Fruit fly (Drosophila melanogaster) whole organism, embryonic: ENCODE results near the gene CG11470.

Experiments
- Antp ChIP-seq: fragments of 200-800 bp; sonication (Bioruptor generic); optimal IDR thresholded peaks from 3 replicates; lab custom pipeline; 2016; ENCODE audit warnings: missing biosample characterization, missing genetic modification characterization
- Asciz ChIP-seq: fragments of 200-800 bp; sonication (Bioruptor generic); optimal IDR thresholded peaks from 2 replicates; lab custom pipeline; 2017; ENCODE audit warnings: missing biosample characterization, mild to moderate bottlenecking, missing genetic modification characterization, missing genetic modification reagents
- B-H2 ChIP-seq: fragments of 200-800 bp; sonication (Bioruptor generic); optimal IDR thresholded peaks from 2 replicates; lab custom pipeline; 2018; ENCODE audit warnings: missing biosample characterization, mild to moderate bottlenecking, missing genetic modification characterization
- CG10321 ChIP-seq: fragments of 200-800 bp; sonication (Bioruptor generic); IDR thresholded peaks from 2 replicates; pipeline ENCODE4 v1.3.6; 2022; ENCODE audit warnings: missing biosample characterization, missing genetic modification characterization
- CG10366 ChIP-seq: fragments of 200-800 bp; sonication (Bioruptor generic); IDR thresholded peaks from 2 replicates; pipeline ENCODE4 v1.3.6; 2022; ENCODE audit warnings: missing biosample characterization, missing genetic modification characterization
- CG10462 ChIP-seq: fragments of 200-800 bp; sonication (Bioruptor generic); optimal IDR thresholded peaks from 2 replicates; lab custom pipeline; 2016; ENCODE audit warnings: missing biosample characterization, missing genetic modification characterization
- CG10543 ChIP-seq: fragments of 200-800 bp; sonication (Bioruptor generic); optimal IDR thresholded peaks from 3 replicates; lab custom pipeline; 2017; ENCODE audit warnings: missing biosample characterization, mild to moderate bottlenecking, missing genetic modification characterization, moderate library complexity
- CG13287 ChIP-seq: fragments of 200-800 bp; sonication (Bioruptor generic); IDR thresholded peaks from 2 replicates; pipeline ENCODE4 v1.3.6; 2022; ENCODE audit warnings: missing biosample characterization, missing genetic modification characterization; ENCODE audit not compliant: partially characterized antibody
- CG14667 ChIP-seq: fragments of 200-800 bp; sonication (Bioruptor generic); IDR thresholded peaks from 2 replicates; pipeline ENCODE4 v1.3.6; 2022; ENCODE audit warnings: missing biosample characterization, missing genetic modification characterization
- CG15011 ChIP-seq: fragments of 200-800 bp; sonication (Bioruptor generic); optimal IDR thresholded peaks from 3 replicates; lab custom pipeline; 2018; ENCODE audit warnings: missing biosample characterization, mild to moderate bottlenecking, missing genetic modification characterization
- CG15269 ChIP-seq: fragments of 200-800 bp; sonication (Bioruptor generic); optimal IDR thresholded peaks from 2 replicates; lab custom pipeline; 2018; ENCODE audit warnings: missing biosample characterization, mild to moderate bottlenecking, missing genetic modification characterization, moderate library complexity
- CG17568 ChIP-seq: fragments of 200-800 bp; sonication (Bioruptor generic); optimal IDR thresholded peaks from 2 replicates; lab custom pipeline; 2018; ENCODE audit warnings: missing biosample characterization, mild to moderate bottlenecking, missing genetic modification characterization, moderate library complexity
- CG43689 ChIP-seq: fragments of 200-800 bp; sonication (Bioruptor generic); IDR thresholded peaks from 2 replicates; pipeline ENCODE4 v1.3.6; 2022; ENCODE audit warnings: missing biosample characterization, missing genetic modification characterization
- CG7786 ChIP-seq: fragments of 200-800 bp; sonication (Bioruptor generic); optimal IDR thresholded peaks from 2 replicates; lab custom pipeline; 2016; ENCODE audit warnings: missing biosample characterization, missing genetic modification characterization
- CG8388 ChIP-seq: fragments of 200-800 bp; sonication (Bioruptor generic); optimal IDR thresholded peaks from 2 replicates; lab custom pipeline; 2019; ENCODE audit warnings: missing biosample characterization, mild to moderate bottlenecking, missing genetic modification characterization, moderate library complexity
- CG8765 ChIP-seq: fragments of 200-800 bp; sonication (Bioruptor generic); IDR thresholded peaks from 2 replicates; pipeline ENCODE4 v1.3.6; 2022; ENCODE audit warnings: missing biosample characterization, missing genetic modification characterization
- CG9727 ChIP-seq: fragments of 200-800 bp; sonication (Bioruptor generic); optimal IDR thresholded peaks from 3 replicates; lab custom pipeline; 2017; ENCODE audit warnings: missing biosample characterization, mild to moderate bottlenecking, missing genetic modification characterization
- Dref ChIP-seq: fragments of 200-800 bp; sonication (Bioruptor generic); IDR thresholded peaks from 2 replicates; pipeline ENCODE4 v1.3.6; 2022; ENCODE audit warnings: missing biosample characterization, missing genetic modification characterization
- Fer3 ChIP-seq: fragments of 200-800 bp; sonication (Bioruptor generic); optimal IDR thresholded peaks from 2 replicates; lab custom pipeline; 2018; ENCODE audit warnings: missing biosample characterization, mild to moderate bottlenecking, missing genetic modification characterization, moderate library complexity
- Gug ChIP-seq: fragments of 200-800 bp; sonication (Bioruptor generic); IDR thresholded peaks from 4 replicates; pipeline ENCODE4 v1.3.6; 2022; ENCODE audit warnings: missing biosample characterization, missing genetic modification characterization
- HLH4C ChIP-seq: fragments of 200-800 bp; sonication (Bioruptor generic); IDR thresholded peaks from 3 replicates; pipeline ENCODE4 v1.3.6; 2022; ENCODE audit warnings: missing biosample characterization, missing genetic modification characterization; ENCODE audit not compliant: partially characterized antibody
- Hr39 ChIP-seq: fragments of >200 bp; optimal IDR thresholded peaks from 2 replicates; lab custom pipeline; 2017
- Hr51 ChIP-seq, 2 experiments: fragments of 200-800 bp; sonication (Bioruptor generic); optimal IDR thresholded peaks; 2 replicates in 1 of 2; 3 replicates in 1 of 2; lab custom pipeline; 2016 to 2018; ENCODE audit warnings: missing biosample characterization in 2 of 2, missing genetic modification characterization in 2 of 2, mild to moderate bottlenecking in 1 of 2, moderate library complexity in 1 of 2
- Med ChIP-seq: fragments of 200-800 bp; sonication (Bioruptor generic); peaks from one replicate; lab custom pipeline; 2016; ENCODE audit warnings: missing biosample characterization, missing genetic modification characterization, mild to moderate bottlenecking, inconsistent platforms, moderate library complexity
- Opbp ChIP-seq: fragments of 200-800 bp; sonication (Bioruptor generic); IDR thresholded peaks from 3 replicates; pipeline ENCODE4 v1.3.6; 2022; ENCODE audit warnings: missing biosample characterization, missing genetic modification characterization; ENCODE audit not compliant: partially characterized antibody
- Scr ChIP-seq: fragments of 200-800 bp; sonication (Bioruptor generic); IDR thresholded peaks from 2 replicates; pipeline ENCODE4 v1.3.6; 2022; ENCODE audit warnings: missing biosample characterization, missing genetic modification characterization; ENCODE audit not compliant: partially characterized antibody
- Stat92E ChIP-seq, 3 experiments: fragments of >200 bp in 2 of 3; fragments of 200-800 bp in 1 of 3; sonication (Bioruptor generic) in 1 of 3; optimal IDR thresholded peaks; 2 replicates each; lab custom pipeline; 2017 to 2019; ENCODE audit warnings: missing biosample characterization in 3 of 3, missing genetic modification characterization in 3 of 3, mild to moderate bottlenecking in 1 of 3, moderate library complexity in 1 of 3
- Xbp1 ChIP-seq: fragments of 200-800 bp; sonication (Bioruptor generic); optimal IDR thresholded peaks from 3 replicates; lab custom pipeline; 2016; ENCODE audit warnings: missing biosample characterization, mild to moderate bottlenecking, missing genetic modification characterization
- cg ChIP-seq: fragments of 200-800 bp; sonication (Bioruptor generic); optimal IDR thresholded peaks from 3 replicates; lab custom pipeline; 2019; ENCODE audit warnings: missing biosample characterization, mild to moderate bottlenecking, missing genetic modification characterization, moderate library complexity
- dati ChIP-seq: fragments of 200-800 bp; sonication (Bioruptor generic); IDR thresholded peaks from 2 replicates; pipeline ENCODE4 v1.3.6; 2022; ENCODE audit warnings: missing biosample characterization, missing genetic modification characterization
- exex ChIP-seq: fragments of 200-800 bp; sonication (Bioruptor generic); optimal IDR thresholded peaks from 4 replicates; lab custom pipeline; 2018; ENCODE audit warnings: missing biosample characterization, mild to moderate bottlenecking, missing genetic modification characterization, moderate library complexity
- gsb-n ChIP-seq: fragments of 200-800 bp; sonication (Bioruptor generic); optimal IDR thresholded peaks from 3 replicates; lab custom pipeline; 2018; ENCODE audit warnings: missing biosample characterization, mild to moderate bottlenecking, missing genetic modification characterization
- hb ChIP-seq: fragments of 200-800 bp; sonication (Bioruptor generic); IDR thresholded peaks from 3 replicates; pipeline ENCODE4 v1.3.6; 2022; ENCODE audit warnings: missing biosample characterization, missing genetic modification characterization; ENCODE audit not compliant: partially characterized antibody
- jing ChIP-seq: fragments of 200-800 bp; sonication (Bioruptor generic); optimal IDR thresholded peaks from 2 replicates; lab custom pipeline; 2018; ENCODE audit warnings: missing biosample characterization, mild to moderate bottlenecking, missing genetic modification characterization
- kni ChIP-seq: fragments of 200-800 bp; sonication (Bioruptor generic); optimal IDR thresholded peaks from 3 replicates; lab custom pipeline; 2017; ENCODE audit warnings: mild to moderate bottlenecking, missing biosample characterization, missing genetic modification reagents, missing genetic modification characterization
- lab ChIP-seq: fragments of 200-800 bp; sonication (Bioruptor generic); optimal IDR thresholded peaks from 3 replicates; lab custom pipeline; 2017; ENCODE audit warnings: missing biosample characterization, missing genetic modification characterization, mild to moderate bottlenecking, moderate library complexity, missing genetic modification reagents
- lmd ChIP-seq: fragments of 200-800 bp; sonication (Bioruptor generic); IDR thresholded peaks from 2 replicates; pipeline ENCODE4 v1.3.6; 2022; ENCODE audit warnings: missing biosample characterization, missing genetic modification characterization
- pb ChIP-seq: fragments of 200-800 bp; sonication (Bioruptor generic); optimal IDR thresholded peaks from 3 replicates; lab custom pipeline; 2016; ENCODE audit warnings: missing biosample characterization, missing genetic modification characterization
- pfk ChIP-seq: fragments of 200-800 bp; sonication (Bioruptor generic); optimal IDR thresholded peaks from 2 replicates; lab custom pipeline; 2018; ENCODE audit warnings: missing biosample characterization, mild to moderate bottlenecking, missing genetic modification characterization, moderate library complexity
- phol ChIP-seq: fragments of 200-800 bp; sonication (Bioruptor generic); optimal IDR thresholded peaks from 3 replicates; lab custom pipeline; 2018; ENCODE audit warnings: missing biosample characterization, mild to moderate bottlenecking, missing genetic modification characterization, moderate library complexity
- row ChIP-seq: fragments of 200-800 bp; sonication (Bioruptor generic); IDR thresholded peaks from 3 replicates; pipeline ENCODE4 v1.3.6; 2022; ENCODE audit warnings: missing biosample characterization, missing genetic modification characterization
- run ChIP-seq: fragments of 200-800 bp; sonication (Bioruptor generic); optimal IDR thresholded peaks from 3 replicates; lab custom pipeline; 2018; ENCODE audit warnings: missing biosample characterization, mild to moderate bottlenecking, missing genetic modification characterization
- seq ChIP-seq: fragments of 200-800 bp; sonication (Bioruptor generic); IDR thresholded peaks from 2 replicates; pipeline ENCODE4 v1.3.6; 2022; ENCODE audit warnings: missing biosample characterization, missing genetic modification characterization
- sim ChIP-seq: fragments of 200-800 bp; sonication (Bioruptor generic); IDR thresholded peaks from 2 replicates; pipeline ENCODE4 v1.3.6; 2022; ENCODE audit warnings: missing biosample characterization, missing genetic modification characterization
- twi ChIP-seq: fragments of 200-800 bp; optimal IDR thresholded peaks from 2 replicates; lab custom pipeline; 2019; ENCODE audit warnings: missing biosample characterization, mild to moderate bottlenecking, missing genetic modification characterization, moderate library complexity
- zen ChIP-seq: fragments of 200-800 bp; sonication (Bioruptor generic); optimal IDR thresholded peaks from 3 replicates; lab custom pipeline; 2018; ENCODE audit warnings: missing biosample characterization, mild to moderate bottlenecking, missing genetic modification characterization, moderate library complexity

CG11470 gene

DNA sequence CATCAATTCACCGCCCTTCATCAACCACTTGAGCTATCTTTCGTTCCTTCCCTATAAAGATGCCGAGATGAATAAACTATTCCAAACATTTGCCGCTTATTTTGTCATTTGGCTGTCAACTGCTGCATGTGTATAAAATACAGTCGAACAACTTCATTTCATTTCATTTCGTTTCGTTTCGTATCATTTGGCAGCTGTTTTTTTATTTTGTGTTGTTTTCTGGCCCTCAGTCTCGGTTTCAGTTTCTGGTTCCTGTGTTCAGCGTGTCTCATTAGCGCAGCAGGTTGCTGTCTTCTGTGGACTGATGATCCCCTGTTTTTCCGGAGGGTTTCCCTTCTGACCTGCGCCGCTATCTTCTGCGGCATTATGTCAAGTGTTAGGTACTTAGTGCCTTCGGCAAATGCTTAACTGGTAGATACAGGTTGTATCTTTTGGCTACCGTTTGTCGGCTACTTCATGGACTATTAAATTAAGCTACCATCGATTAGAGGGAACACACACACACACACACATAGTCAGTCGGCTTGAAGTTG, 30.1 kb downstream of the CG11470 start (continued):
- TF ChIP-seq B-H2 (no peak), Gug (GFP tag; lab: Robert Waterston, UW) (no peak), zen (tag; lab: Kevin White, UChicago) (peak; percentile 93), dati (GFP tag; lab: Robert Waterston, UW) (no peak), Xbp1 (GFP tag; lab: Kevin White, UChicago) (no peak), twi (tag; lab: Kevin White, UChicago) (peak; percentile 16), sim (GFP tag; lab: Robert Waterston, UW) (no peak), CG17568 (no peak), pfk (peak; percentile 86), CG7786 (GFP tag; lab: Kevin White, UChicago) (no peak)

DNA sequence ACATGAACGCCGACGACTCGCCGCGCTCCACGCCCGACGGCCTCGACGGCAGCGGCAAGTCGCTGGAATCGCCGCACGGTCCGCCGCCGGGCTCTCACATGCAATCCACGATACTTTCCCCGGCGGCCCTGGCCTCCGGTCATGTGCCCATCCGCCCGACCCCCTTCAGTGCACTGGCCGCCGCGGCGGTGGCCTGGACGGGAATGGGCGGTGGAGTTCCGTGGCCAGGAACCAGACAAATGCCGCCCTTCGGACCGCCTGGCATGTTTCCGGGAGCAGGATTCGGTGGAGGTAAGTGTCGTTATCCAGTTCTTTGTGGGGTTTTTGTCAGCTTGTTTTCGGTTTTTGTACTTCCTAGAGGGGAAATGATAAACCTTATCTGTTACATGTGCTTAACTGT, 32.0 kb downstream of the CG11470 start:
- TF ChIP-seq Hr39 (peak; percentile 66), lmd (GFP tag; lab: Robert Waterston, UW) (no peak)

DNA sequence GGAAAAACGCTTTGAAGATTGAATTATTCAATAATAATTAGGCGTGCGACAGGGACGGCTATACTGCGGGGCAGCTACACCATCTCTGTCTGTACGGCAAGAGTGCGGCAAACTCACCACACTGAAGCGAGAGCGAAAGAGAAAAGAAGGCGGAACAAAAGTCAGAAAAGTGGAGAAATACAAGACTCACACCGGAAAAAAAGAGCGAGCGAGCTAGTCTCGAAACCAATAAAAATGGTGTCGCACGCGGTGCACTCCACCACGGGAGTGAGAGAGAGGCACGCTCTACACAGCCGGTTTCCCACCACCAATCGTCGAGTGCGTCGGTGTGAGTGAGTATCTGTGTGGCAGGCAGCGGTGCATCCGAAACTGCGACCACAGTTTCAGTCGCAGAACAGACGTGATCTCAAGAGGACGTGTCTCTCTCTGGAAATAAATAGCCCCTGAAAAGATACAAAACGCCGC, 33.5 kb downstream of the CG11470 start, which contains the start of gene Dr:
Gene Dr, plus strand, starts transcription at position 384 of the 465 bp plus-strand sequence.
- peak; percentile 40; the same call in 1 of the 2 replicates for TF ChIP-seq CG13287 (GFP tag; lab: Robert Waterston, UW)
- peak; percentile 97 for TF ChIP-seq cg (GFP tag; lab: Kevin White, UChicago)
- peak; percentile 21 for TF ChIP-seq CG9727 (GFP tag; lab: Kevin White, UChicago)
- TF ChIP-seq CG15011 (GFP tag; lab: Kevin White, UChicago) = no peak
- no peak for TF ChIP-seq exex (tag; lab: Kevin White, UChicago)
- TF ChIP-seq lab = no peak
- TF ChIP-seq CG43689 (GFP tag; lab: Robert Waterston, UW) = no peak
- peak; percentile 4 for TF ChIP-seq run (tag; lab: Kevin White, UChicago)
- peak; percentile 57; the same call in 1 of the 2 replicates for TF ChIP-seq CG8765 (GFP tag; lab: Robert Waterston, UW)
- no peak for TF ChIP-seq CG10366
- TF ChIP-seq HLH4C = peak; percentile 11; the same call in 1 of the 3 replicates
- no peak for TF ChIP-seq Hr51 (GFP tag; optimal IDR thresholded peaks at IDR 0.05; lab: Kevin White, UChicago)
- peak; percentile 46 for TF ChIP-seq zen (tag; lab: Kevin White, UChicago)
- no peak for TF ChIP-seq Asciz (GFP tag; lab: Kevin White, UChicago)
- TF ChIP-seq Fer3 (tag; lab: Kevin White, UChicago) = no peak
- no peak for TF ChIP-seq CG10462 (GFP tag; lab: Kevin White, UChicago)
- peak; percentile 98 for TF ChIP-seq CG10321 (GFP tag; lab: Robert Waterston, UW)
- TF ChIP-seq Med = peak; percentile 71
- no peak for TF ChIP-seq Dref (GFP tag; lab: Robert Waterston, UW)
- TF ChIP-seq kni = peak; percentile 26
- no peak for TF ChIP-seq CG10543 (GFP tag; lab: Kevin White, UChicago)
- peak; percentile 44; the same call in 1 of the 2 replicates for TF ChIP-seq Scr (GFP tag; lab: Robert Waterston, UW)
- TF ChIP-seq jing (GFP tag; lab: Kevin White, UChicago) = peak; percentile 5
- peak; percentile 83 for TF ChIP-seq gsb-n
- TF ChIP-seq hb = no peak
- no peak for TF ChIP-seq CG14667 (GFP tag; lab: Robert Waterston, UW)
- TF ChIP-seq row (GFP tag; lab: Robert Waterston, UW) = 0 out of 3 replicates have a peak, but pooled peaks have one; percentile 9
- TF ChIP-seq seq (GFP tag; lab: Robert Waterston, UW) = peak; percentile 96
- TF ChIP-seq Stat92E (GFP tag; optimal IDR thresholded peaks at IDR 0.05; lab: Kevin White, UChicago) = no peak
- TF ChIP-seq pb (GFP tag; lab: Kevin White, UChicago) = peak; percentile 9
- 0 out of 3 replicates have a peak, but pooled peaks have one; percentile 51 for TF ChIP-seq Opbp
- peak; percentile 72 for TF ChIP-seq phol
- no peak for TF ChIP-seq CG15269
- no peak for TF ChIP-seq CG8388
- TF ChIP-seq Antp (GFP tag; lab: Kevin White, UChicago) = no peak
